Fruit fly (Drosophila melanogaster) whole organism: ENCODE measurements around the gene CG12398.

Experiments used
- CG8478 ChIP-seq: fragments of >200 bp; optimal IDR thresholded peaks from 2 replicates; lab custom pipeline; 2018; ENCODE audit warnings: inconsistent platforms
- pan ChIP-seq: fragments of >200 bp; optimal IDR thresholded peaks from 2 replicates; lab custom pipeline; 2017
- psq ChIP-seq: fragments of >200 bp; optimal IDR thresholded peaks from 2 replicates; lab custom pipeline; 2017

- no peak for TF ChIP-seq pan (lab: Kevin White, UChicago)
- no peak for TF ChIP-seq CG8478 (lab: Kevin White, UChicago)
- no peak for TF ChIP-seq psq (lab: Kevin White, UChicago)
Measured at dm6 chrX:14923277-14924019, 9.8 kb upstream of the CG12398 start, which contains the start of gene CG9503.
